Fruit fly (Drosophila melanogaster) whole organism, prepupa: ENCODE data around the gene Etl1.
A peak's percentile ranks its signal among the peaks of the same experiment; 100 is the strongest.

Experiments
- CG10631 ChIP-seq: fragments of 200-800 bp; sonication (Bioruptor generic); optimal IDR thresholded peaks from 2 replicates; lab custom pipeline; 2016; ENCODE audit warnings: missing biosample characterization, missing genetic modification characterization
- CG10669 ChIP-seq: fragments of 200-800 bp; sonication (Bioruptor generic); optimal IDR thresholded peaks from 3 replicates; lab custom pipeline; 2018; ENCODE audit warnings: missing biosample characterization, mild to moderate bottlenecking, missing genetic modification characterization, moderate library complexity
- CG11902 ChIP-seq: fragments of 200-800 bp; sonication (Bioruptor generic); optimal IDR thresholded peaks from 3 replicates; lab custom pipeline; 2016; ENCODE audit warnings: missing biosample characterization, missing genetic modification characterization
- CG15336 ChIP-seq: fragments of 200-800 bp; sonication (Bioruptor generic); IDR thresholded peaks from 2 replicates; pipeline ENCODE4 v1.3.6; 2022; ENCODE audit warnings: missing biosample characterization, missing genetic modification characterization
- CG1621 ChIP-seq: fragments of 200-800 bp; sonication (Bioruptor generic); optimal IDR thresholded peaks from 3 replicates; lab custom pipeline; 2018; ENCODE audit warnings: missing biosample characterization, mild to moderate bottlenecking, missing genetic modification characterization
- CG16779 ChIP-seq: fragments of 200-800 bp; sonication (Bioruptor generic); optimal IDR thresholded peaks from 3 replicates; lab custom pipeline; 2017; ENCODE audit warnings: missing biosample characterization, mild to moderate bottlenecking, missing genetic modification characterization
- CG34406 ChIP-seq: fragments of 200-800 bp; sonication (Bioruptor generic); optimal IDR thresholded peaks from 3 replicates; lab custom pipeline; 2016; ENCODE audit warnings: missing biosample characterization, missing genetic modification characterization
- CG3919 ChIP-seq: fragments of 200-800 bp; sonication (Bioruptor generic); optimal IDR thresholded peaks from 3 replicates; lab custom pipeline; 2016; ENCODE audit warnings: missing biosample characterization, missing genetic modification characterization
- CG6276 ChIP-seq: fragments of 200-800 bp; sonication (Bioruptor generic); optimal IDR thresholded peaks from 2 replicates; lab custom pipeline; 2017; ENCODE audit warnings: missing biosample characterization, mild to moderate bottlenecking, missing genetic modification characterization
- CG6792 ChIP-seq: fragments of 200-800 bp; sonication (Bioruptor generic); optimal IDR thresholded peaks from 3 replicates; lab custom pipeline; 2016; ENCODE audit warnings: missing biosample characterization, missing genetic modification characterization
- CG6808 ChIP-seq: fragments of 200-800 bp; sonication (Bioruptor generic); optimal IDR thresholded peaks from 3 replicates; lab custom pipeline; 2017; ENCODE audit warnings: missing biosample characterization, missing genetic modification characterization, mild to moderate bottlenecking, moderate library complexity, missing genetic modification reagents
- CG6854 ChIP-seq: fragments of 200-800 bp; sonication (Bioruptor generic); optimal IDR thresholded peaks from 2 replicates; lab custom pipeline; 2017; ENCODE audit warnings: missing biosample characterization, mild to moderate bottlenecking, missing genetic modification characterization
- CG8119 ChIP-seq: fragments of 200-800 bp; sonication (Bioruptor generic); IDR thresholded peaks from 3 replicates; pipeline ENCODE4 v1.3.6; 2022; ENCODE audit warnings: missing biosample characterization, missing genetic modification characterization
- CG8319 ChIP-seq: fragments of 200-800 bp; sonication (Bioruptor generic); optimal IDR thresholded peaks from 3 replicates; lab custom pipeline; 2016; ENCODE audit warnings: missing biosample characterization, missing genetic modification characterization
- CG8632 ChIP-seq: fragments of 200-800 bp; sonication (Bioruptor generic); optimal IDR thresholded peaks from 3 replicates; lab custom pipeline; 2016; ENCODE audit warnings: missing biosample characterization, missing genetic modification characterization
- CG9139 ChIP-seq: fragments of 200-800 bp; sonication (Bioruptor generic); optimal IDR thresholded peaks from 3 replicates; lab custom pipeline; 2017; ENCODE audit warnings: missing biosample characterization, mild to moderate bottlenecking, missing genetic modification characterization
- Eip75B ChIP-seq: fragments of 200-800 bp; sonication (Bioruptor generic); optimal IDR thresholded peaks from 3 replicates; lab custom pipeline; 2016; ENCODE audit warnings: missing biosample characterization, missing genetic modification characterization
- Eip78C ChIP-seq: fragments of 200-800 bp; sonication (Bioruptor generic); peaks from one replicate; lab custom pipeline; 2016; ENCODE audit warnings: missing biosample characterization, missing genetic modification characterization
- Ets21C ChIP-seq: fragments of 200-800 bp; sonication (Bioruptor generic); optimal IDR thresholded peaks from 3 replicates; lab custom pipeline; 2016; ENCODE audit warnings: missing biosample characterization, missing genetic modification characterization
- Ets96B ChIP-seq: fragments of 200-800 bp; optimal IDR thresholded peaks from 2 replicates; lab custom pipeline; 2019; ENCODE audit warnings: missing biosample characterization, mild to moderate bottlenecking, missing genetic modification characterization, moderate library complexity
- Gug ChIP-seq: fragments of 200-800 bp; sonication (Bioruptor generic); IDR thresholded peaks from 2 replicates; pipeline ENCODE4 v1.3.6; 2022; ENCODE audit warnings: missing biosample characterization, missing genetic modification characterization
- Hr39 ChIP-seq: fragments of 200-800 bp; sonication (Bioruptor generic); optimal IDR thresholded peaks from 2 replicates; lab custom pipeline; 2016; ENCODE audit warnings: missing biosample characterization, missing genetic modification characterization
- Lpt ChIP-seq: fragments of 200-800 bp; sonication (Bioruptor generic); optimal IDR thresholded peaks from 3 replicates; lab custom pipeline; 2016; ENCODE audit warnings: missing biosample characterization, missing genetic modification characterization
- OdsH ChIP-seq: fragments of 200-800 bp; sonication (Bioruptor generic); optimal IDR thresholded peaks from 3 replicates; lab custom pipeline; 2016; ENCODE audit warnings: missing biosample characterization, missing genetic modification characterization
- Sox14 ChIP-seq: fragments of 200-800 bp; sonication (Bioruptor generic); optimal IDR thresholded peaks from 3 replicates; lab custom pipeline; 2016; ENCODE audit warnings: missing biosample characterization, missing genetic modification characterization
- cyc ChIP-seq: fragments of 200-800 bp; sonication (Bioruptor generic); optimal IDR thresholded peaks from 3 replicates; lab custom pipeline; 2016; ENCODE audit warnings: missing biosample characterization, missing genetic modification characterization
- dac ChIP-seq: fragments of 200-800 bp; sonication (Bioruptor generic); optimal IDR thresholded peaks from 2 replicates; lab custom pipeline; 2017; ENCODE audit warnings: missing biosample characterization, mild to moderate bottlenecking, missing genetic modification characterization
- dsx ChIP-seq: fragments of 200-800 bp; optimal IDR thresholded peaks from 3 replicates; lab custom pipeline; 2019; ENCODE audit warnings: missing biosample characterization, mild to moderate bottlenecking, missing genetic modification characterization, moderate library complexity; ENCODE audit not compliant: poor library complexity, severe bottlenecking
- eg ChIP-seq: fragments of 200-800 bp; sonication (Bioruptor generic); IDR thresholded peaks from 3 replicates; pipeline ENCODE4 v1.3.6; 2022; ENCODE audit warnings: missing biosample characterization, missing genetic modification characterization
- fd59A ChIP-seq: fragments of 200-800 bp; sonication (Bioruptor generic); optimal IDR thresholded peaks from 2 replicates; lab custom pipeline; 2017; ENCODE audit warnings: missing biosample characterization, mild to moderate bottlenecking, missing genetic modification characterization, missing genetic modification reagents
- fd85E ChIP-seq: fragments of 200-800 bp; sonication (Bioruptor generic); optimal IDR thresholded peaks from 3 replicates; lab custom pipeline; 2016; ENCODE audit warnings: missing biosample characterization, missing genetic modification characterization
- fkh ChIP-seq: fragments of 200-800 bp; sonication (Bioruptor generic); optimal IDR thresholded peaks from 3 replicates; lab custom pipeline; 2017; ENCODE audit warnings: missing biosample characterization, mild to moderate bottlenecking, missing genetic modification characterization, moderate library complexity
- lz ChIP-seq: fragments of 200-800 bp; sonication (Bioruptor generic); optimal IDR thresholded peaks from 3 replicates; lab custom pipeline; 2016; ENCODE audit warnings: missing biosample characterization, missing genetic modification characterization
- net ChIP-seq: fragments of 200-800 bp; sonication (Bioruptor generic); optimal IDR thresholded peaks from 3 replicates; lab custom pipeline; 2016; ENCODE audit warnings: missing biosample characterization, missing genetic modification characterization
- salr ChIP-seq, 2 experiments: fragments of 200-800 bp; sonication (Bioruptor generic); optimal IDR thresholded peaks; 3 replicates each; lab custom pipeline; 2016 to 2018; ENCODE audit warnings: missing biosample characterization in 2 of 2, missing genetic modification characterization in 2 of 2, mild to moderate bottlenecking in 1 of 2
- ss ChIP-seq, 2 experiments: fragments of 200-800 bp; sonication (Bioruptor generic); optimal IDR thresholded peaks; 2 replicates in 1 of 2; 3 replicates in 1 of 2; lab custom pipeline; 2017 to 2018; ENCODE audit warnings: mild to moderate bottlenecking in 2 of 2, missing biosample characterization in 2 of 2, missing genetic modification characterization in 2 of 2, moderate library complexity in 1 of 2
- svp ChIP-seq: fragments of 200-800 bp; sonication (Bioruptor generic); peaks from one replicate; lab custom pipeline; 2016; ENCODE audit warnings: missing biosample characterization, missing genetic modification characterization
- topi ChIP-seq: fragments of 200-800 bp; sonication (Bioruptor generic); optimal IDR thresholded peaks from 3 replicates; lab custom pipeline; 2016; ENCODE audit warnings: missing biosample characterization, missing genetic modification characterization
- vri ChIP-seq: fragments of 200-800 bp; sonication (Bioruptor generic); optimal IDR thresholded peaks from 3 replicates; lab custom pipeline; 2016; ENCODE audit warnings: missing biosample characterization, mild to moderate bottlenecking, missing genetic modification characterization

Gene Etl1

dm6 chr2L:9954119-9954518 lies 41.7 kb upstream of the Etl1 start, which contains the start of the genes CG13126 and CG4709 (continued):
- TF ChIP-seq CG6276, result peak; percentile 88
- peak; percentile 67 for TF ChIP-seq fd85E (GFP tag; lab: Kevin White, UChicago)
- TF ChIP-seq CG11902 (GFP tag; lab: Kevin White, UChicago), result peak; percentile 75
- TF ChIP-seq Hr39 (GFP tag; lab: Kevin White, UChicago), result peak; percentile 64
- TF ChIP-seq dac (GFP tag; lab: Kevin White, UChicago), result peak; percentile 65
- TF ChIP-seq cyc (GFP tag; lab: Kevin White, UChicago), result peak; percentile 86
- TF ChIP-seq CG34406 (GFP tag; lab: Kevin White, UChicago), result peak; percentile 88
- peak; percentile 59 for TF ChIP-seq fd59A
- TF ChIP-seq dsx (GFP tag; lab: Kevin White, UChicago), result peak; percentile 96
- peak; percentile 85 for TF ChIP-seq CG8632 (GFP tag; lab: Kevin White, UChicago)
- TF ChIP-seq Eip75B (GFP tag; lab: Kevin White, UChicago), result peak; percentile 78
- TF ChIP-seq CG10631 (GFP tag; lab: Kevin White, UChicago), result peak; percentile 93
- TF ChIP-seq OdsH, result peak; percentile 89
- TF ChIP-seq topi, result peak; percentile 85
- TF ChIP-seq Gug (GFP tag; lab: Robert Waterston, UW), result peak; percentile 92
- peak; percentile 92 for TF ChIP-seq net (GFP tag; lab: Kevin White, UChicago)
- TF ChIP-seq fkh (GFP tag; lab: Kevin White, UChicago), result peak; percentile 67
- peak; percentile 86 for TF ChIP-seq CG8319
- TF ChIP-seq CG9139 (GFP tag; lab: Kevin White, UChicago), result peak; percentile 84
- peak; percentile 95 for TF ChIP-seq Ets96B (tag; lab: Kevin White, UChicago)
- TF ChIP-seq salr (GFP tag; optimal IDR thresholded peaks at IDR 0.05; lab: Kevin White, UChicago), result peak; percentile 61 to 75
- TF ChIP-seq CG10669, result peak; percentile 90
- TF ChIP-seq CG3919 (GFP tag; lab: Kevin White, UChicago), result peak; percentile 94
- peak; percentile 82 for TF ChIP-seq Lpt (GFP tag; lab: Kevin White, UChicago)
- peak; percentile 65 for TF ChIP-seq CG1621 (tag; lab: Kevin White, UChicago)
- TF ChIP-seq Ets21C (GFP tag; lab: Kevin White, UChicago), result peak; percentile 64

DNA sequence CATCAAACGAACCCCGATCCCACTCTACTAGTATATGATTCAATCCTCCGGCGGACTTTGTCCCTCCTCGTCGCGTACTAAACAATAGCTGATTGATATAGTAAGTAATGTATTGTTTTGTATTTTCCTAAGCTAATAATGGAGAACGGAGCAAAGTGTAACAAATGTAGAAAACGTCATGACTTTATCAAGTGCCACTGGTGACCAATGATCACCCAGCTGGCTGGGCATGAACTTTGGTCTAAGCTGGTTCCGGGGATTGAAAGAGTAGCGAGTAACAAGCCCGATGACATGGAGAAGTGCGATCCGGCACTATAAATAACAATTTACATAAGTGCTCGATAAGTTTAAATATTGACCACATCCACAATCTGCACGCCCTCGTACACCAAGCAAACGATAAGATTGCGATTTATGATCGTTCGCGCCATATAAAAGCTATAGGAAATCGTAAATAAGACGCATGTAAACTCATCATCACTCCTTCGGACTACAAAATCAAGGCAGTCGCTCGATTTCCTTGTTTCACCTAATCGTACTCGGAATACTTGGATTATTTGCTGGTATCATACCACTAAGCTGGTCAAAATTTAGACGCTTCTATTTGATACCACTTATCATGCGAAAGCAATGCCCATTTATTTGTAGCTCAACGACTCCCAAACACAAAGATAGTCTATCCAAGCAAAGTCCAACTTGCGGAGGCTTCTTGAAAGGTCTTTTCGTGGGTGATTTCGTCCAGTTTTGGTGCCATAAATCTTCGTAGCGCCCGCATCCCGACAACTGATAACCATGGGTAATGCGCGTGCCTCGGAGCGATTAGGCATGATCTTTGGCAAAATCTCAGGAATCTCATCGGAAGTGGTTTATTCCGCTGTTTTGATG lies 37.0 kb upstream of the Etl1 start:
- TF ChIP-seq CG8119 (GFP tag; lab: Robert Waterston, UW), result peak; percentile 39; the same call in 1 of the 3 replicates
- peak; percentile 79 for TF ChIP-seq vri
- TF ChIP-seq ss (GFP tag; optimal IDR thresholded peaks at IDR 0.05; lab: Kevin White, UChicago), result peak; percentile 46 to 49
- TF ChIP-seq Hr39 (GFP tag; lab: Kevin White, UChicago), result no peak
- TF ChIP-seq CG9139 (GFP tag; lab: Kevin White, UChicago), result peak; percentile 36
- TF ChIP-seq CG6792 (GFP tag; lab: Kevin White, UChicago), result no peak
- TF ChIP-seq Sox14 (GFP tag; lab: Kevin White, UChicago), result peak; percentile 3
- TF ChIP-seq CG6276, result peak; percentile 75
- TF ChIP-seq CG6808 (GFP tag; lab: Kevin White, UChicago), result peak; percentile 16
- TF ChIP-seq CG15336, result no peak
- peak; percentile 60 for TF ChIP-seq svp
- no peak for TF ChIP-seq lz
- peak; percentile 4 for TF ChIP-seq CG3919 (GFP tag; lab: Kevin White, UChicago)
- TF ChIP-seq Eip78C (GFP tag; lab: Kevin White, UChicago), result peak; percentile 34
- TF ChIP-seq net (GFP tag; lab: Kevin White, UChicago), result peak; percentile 29
- TF ChIP-seq eg (GFP tag; lab: Robert Waterston, UW), result peak; percentile 31; the same call in 1 of the 3 replicates
- TF ChIP-seq CG16779, result peak; percentile 60
- peak; percentile 10 for TF ChIP-seq CG6854 (GFP tag; lab: Kevin White, UChicago)
